Fruit fly (Drosophila melanogaster): ENCODE measurements around the gene spri.

- TF ChIP-seq CG12942 (GFP tag; optimal IDR thresholded peaks at IDR 0.05) (peak; percentile 85), Bteb2 (GFP tag; optimal IDR thresholded peaks at IDR 0.05) (peak; percentile 65), CG1529 (GFP tag; optimal IDR thresholded peaks at IDR 0.05) (peak; percentile 89), CG8290 (GFP tag; optimal IDR thresholded peaks at IDR 0.05) (peak; percentile 14), CG8290 (tag; optimal IDR thresholded peaks at IDR 0.05) (peak in 1 of 2 experiments; percentile 90), CG17385 (GFP tag; optimal IDR thresholded peaks at IDR 0.05) (peak; percentile 82), CG2116 (GFP tag; optimal IDR thresholded peaks at IDR 0.05) (peak; percentile 54)
Measured at dm6 chrX:10547070-10547856, 38.0 kb downstream of the spri start.

Measured in whole organism, embryonic.